Worm (Caenorhabditis elegans): Measurements from ENCODE around the gene K09C6.10.

Gene K09C6.10

DNA sequence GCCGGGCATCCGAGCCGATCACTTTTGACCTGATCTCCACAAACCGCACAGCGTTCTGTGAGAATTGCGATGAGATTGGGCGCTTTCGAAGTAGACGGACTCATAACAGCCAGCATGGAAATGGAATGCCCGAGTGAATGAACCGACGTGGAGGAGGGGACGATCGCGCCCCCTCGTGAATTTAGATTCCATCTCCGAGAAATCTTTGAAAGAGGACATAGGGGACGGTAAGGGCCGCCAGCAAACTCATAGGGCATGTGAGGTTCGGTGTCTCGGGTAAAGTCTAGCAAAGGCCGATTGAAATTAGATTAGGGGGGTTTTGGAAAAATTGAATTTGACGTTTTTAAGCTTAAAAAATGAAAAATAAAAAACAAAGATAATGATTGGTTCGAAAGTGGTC lies 34.7 kb upstream of the K09C6.10 start, which contains the start of gene nhr-270:
TSS of gene nhr-270 (minus strand) at position 257 of the 400 bp plus-strand sequence.
- TF ChIP-seq jun-1 (tag; optimal IDR thresholded peaks at IDR 0.05) (no peak), daf-12 (tag; optimal IDR thresholded peaks at IDR 0.05) (no peak), nhr-25 (tag; optimal IDR thresholded peaks at IDR 0.05) (peak; percentile 0), lin-15B (tag; optimal IDR thresholded peaks at IDR 0.05) (no peak), elt-1 (tag; optimal IDR thresholded peaks at IDR 0.05) (peak; percentile 7), ztf-11 (tag; optimal IDR thresholded peaks at IDR 0.05) (no peak), nfya-1 (tag; optimal IDR thresholded peaks at IDR 0.05; ENCODE audit: insufficient read depth) (no peak), skn-1 (tag; optimal IDR thresholded peaks at IDR 0.05) (no peak), nhr-23 (tag; optimal IDR thresholded peaks at IDR 0.05) (peak; percentile 2), egl-27 (tag; optimal IDR thresholded peaks at IDR 0.05) (no peak), egl-5 (tag; optimal IDR thresholded peaks at IDR 0.05) (no peak), nhr-77 (tag; optimal IDR thresholded peaks at IDR 0.05) (no peak), lsy-12 (tag; optimal IDR thresholded peaks at IDR 0.05) (no peak)

DNA sequence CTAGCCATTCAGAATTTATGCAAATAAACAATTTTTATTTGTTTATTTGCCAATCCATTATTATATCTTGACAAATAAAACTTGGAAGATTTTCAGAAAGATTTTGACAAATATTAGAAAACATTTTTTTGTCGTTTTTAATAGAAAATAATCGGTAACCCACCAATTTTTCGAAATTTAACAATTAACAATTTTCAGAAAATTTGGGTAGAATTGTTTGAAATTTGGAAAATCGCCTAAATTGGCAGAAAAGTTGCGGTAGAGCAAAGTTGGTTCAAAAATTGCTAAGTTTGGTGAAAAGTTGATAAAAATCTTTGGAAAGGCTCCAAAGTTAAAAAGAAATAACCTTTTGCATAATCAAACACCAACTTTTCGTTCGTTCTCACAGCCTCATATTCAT lies 31.0 kb upstream of the K09C6.10 start:
- TF ChIP-seq nhr-11 (tag; optimal IDR thresholded peaks at IDR 0.05) (no peak), nhr-76 (tag; optimal IDR thresholded peaks at IDR 0.05) (no peak), nhr-237 (tag; optimal IDR thresholded peaks at IDR 0.05) (no peak), nhr-43 (tag; optimal IDR thresholded peaks at IDR 0.05; ENCODE audit: poor library complexity, severe bottlenecking) (no peak)

DNA sequence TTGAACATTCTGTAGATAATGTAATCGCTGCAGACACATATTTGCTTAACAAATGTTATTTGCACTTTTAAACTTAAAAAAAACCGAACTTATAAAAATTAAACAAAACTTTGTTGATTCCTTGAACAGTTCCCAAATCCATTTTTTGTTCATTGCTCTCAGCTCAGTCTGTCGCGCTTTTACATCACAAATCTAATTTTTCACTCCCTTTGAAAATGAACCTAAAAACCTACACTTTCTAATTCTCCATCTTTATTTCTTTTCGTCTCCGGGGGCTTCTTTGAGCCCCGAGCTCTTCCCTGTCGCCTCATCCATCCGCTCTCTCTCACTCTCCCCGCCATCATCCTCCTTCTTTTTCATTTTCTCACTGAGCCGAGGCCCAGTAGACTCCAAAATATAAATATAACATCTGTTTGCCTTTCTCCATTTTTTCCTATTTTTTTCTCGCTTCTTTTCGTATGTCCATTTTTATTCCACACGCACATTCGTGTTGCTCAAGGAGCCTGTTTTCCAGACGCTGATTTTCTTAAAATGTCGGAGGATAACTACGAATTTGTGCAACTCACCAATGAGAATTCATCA lies 28.8 kb upstream of the K09C6.10 start, which contains the start of gene R13D11.4:
TSS of gene R13D11.4 (plus strand) at position 532 of the 582 bp plus-strand sequence.
- TF ChIP-seq fkh-10 (GFP tag; optimal IDR thresholded peaks at IDR 0.05) (peak; percentile 30), nfya-1 (tag; optimal IDR thresholded peaks at IDR 0.05; ENCODE audit: insufficient read depth) (peak; percentile 39), hmg-11 (tag; optimal IDR thresholded peaks at IDR 0.05) (peak; percentile 23), pqm-1 (tag; optimal IDR thresholded peaks at IDR 0.05) (no peak)

DNA sequence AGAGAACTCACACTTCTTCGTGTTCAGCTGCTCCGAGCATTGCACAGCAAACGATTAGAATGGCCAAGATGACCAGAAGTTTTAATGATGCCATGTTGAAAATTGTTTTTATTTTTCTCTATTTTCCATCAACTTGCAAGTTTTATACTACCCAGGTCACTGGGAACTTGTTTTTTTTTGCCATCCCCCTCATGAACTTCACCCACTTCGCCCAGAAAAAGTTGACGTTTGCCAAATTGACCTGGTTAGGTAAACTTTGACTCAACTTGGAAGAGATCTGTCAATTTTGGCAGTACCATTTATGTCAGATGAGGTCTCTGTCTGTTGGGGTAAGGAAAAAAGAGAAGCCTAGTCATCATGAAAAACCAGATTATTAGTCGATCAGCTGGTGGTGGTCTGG lies 26.1 kb upstream of the K09C6.10 start, which contains the start of gene R13D11.10:
TSS of gene R13D11.10 (minus strand) at position 101 of the 400 bp plus-strand sequence.
- no peak for TF ChIP-seq tbx-2 (tag; optimal IDR thresholded peaks at IDR 0.05)
- no peak for TF ChIP-seq lin-15B (tag; optimal IDR thresholded peaks at IDR 0.05)
- no peak for TF ChIP-seq nhr-77 (tag; optimal IDR thresholded peaks at IDR 0.05)
- no peak for TF ChIP-seq nhr-67 (tag; optimal IDR thresholded peaks at IDR 0.05)
- TF ChIP-seq unc-39 (tag; optimal IDR thresholded peaks at IDR 0.05), result no peak
- TF ChIP-seq egl-27 (tag; optimal IDR thresholded peaks at IDR 0.05), result no peak
- TF ChIP-seq ceh-82 (tag; optimal IDR thresholded peaks at IDR 0.05), result no peak
- no peak for TF ChIP-seq fos-1 (tag; optimal IDR thresholded peaks at IDR 0.05)
- no peak for TF ChIP-seq nfya-1 (tag; optimal IDR thresholded peaks at IDR 0.05; ENCODE audit: insufficient read depth)
- no peak for TF ChIP-seq lin-39 (tag; optimal IDR thresholded peaks at IDR 0.05)
- TF ChIP-seq hmg-11 (tag; optimal IDR thresholded peaks at IDR 0.05), result no peak

DNA sequence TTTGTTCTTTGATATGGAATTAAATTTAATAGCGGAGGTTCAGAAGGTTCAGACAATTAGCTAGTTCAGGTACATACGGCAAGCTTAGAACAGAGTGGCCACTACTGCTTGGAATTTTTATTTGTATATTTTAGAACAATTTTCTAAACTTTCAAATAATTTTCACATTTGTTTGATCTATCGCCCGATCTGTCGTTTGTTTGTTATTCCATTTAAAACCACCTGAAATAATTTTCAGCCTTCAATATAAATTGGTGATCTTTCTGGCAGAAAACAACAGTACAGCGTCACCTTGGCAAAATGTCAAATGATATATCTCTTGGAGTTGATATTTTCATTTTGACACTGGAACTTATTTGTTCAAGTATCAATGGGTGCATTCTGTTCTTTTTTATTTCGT lies 24.5 kb upstream of the K09C6.10 start, which contains the start of gene R13D11.3:
TSS of gene R13D11.3 (plus strand) at position 301 of the 400 bp plus-strand sequence.
- no peak for TF ChIP-seq egl-27 (tag; optimal IDR thresholded peaks at IDR 0.05)
- TF ChIP-seq elt-1 (tag; optimal IDR thresholded peaks at IDR 0.05), result no peak
- no peak for TF ChIP-seq nhr-23 (tag; optimal IDR thresholded peaks at IDR 0.05)
- TF ChIP-seq nhr-12 (tag; optimal IDR thresholded peaks at IDR 0.05), result no peak
- TF ChIP-seq nhr-67 (tag; optimal IDR thresholded peaks at IDR 0.05), result no peak
- TF ChIP-seq daf-12 (tag; optimal IDR thresholded peaks at IDR 0.05), result no peak
- no peak for TF ChIP-seq fkh-2 (tag; optimal IDR thresholded peaks at IDR 0.05)
- TF ChIP-seq lin-39 (tag; optimal IDR thresholded peaks at IDR 0.05), result no peak
- no peak for TF ChIP-seq ceh-9 (tag; optimal IDR thresholded peaks at IDR 0.05)
- TF ChIP-seq pha-4 (tag; optimal IDR thresholded peaks at IDR 0.05), result no peak
- TF ChIP-seq ceh-82 (tag; optimal IDR thresholded peaks at IDR 0.05), result no peak

DNA sequence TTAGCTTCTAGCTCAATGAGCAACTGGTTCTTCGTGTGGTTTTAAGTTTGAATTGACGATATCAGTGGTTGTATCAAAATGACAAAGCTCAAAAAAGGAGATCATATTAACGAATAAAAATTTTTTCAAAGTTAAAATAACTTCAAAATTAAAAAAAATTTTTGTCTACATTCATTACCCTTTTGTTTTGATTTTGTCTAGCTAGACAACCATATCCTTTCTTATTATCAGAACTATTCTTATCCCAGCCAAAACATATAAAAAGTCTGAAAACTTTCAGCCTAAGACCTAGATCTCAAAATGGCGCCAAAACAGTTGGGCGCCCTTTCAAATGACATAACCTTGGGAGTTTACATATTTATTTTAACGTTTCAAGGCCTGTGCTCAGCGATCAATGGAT lies 22.0 kb upstream of the K09C6.10 start, which contains the start of gene R13D11.1:
TSS of gene R13D11.1 (plus strand) at position 301 of the 400 bp plus-strand sequence.
- no peak for TF ChIP-seq sea-2 (GFP tag; optimal IDR thresholded peaks at IDR 0.05)
- TF ChIP-seq ceh-9 (tag; optimal IDR thresholded peaks at IDR 0.05), result no peak
- no peak for TF ChIP-seq zag-1 (tag; optimal IDR thresholded peaks at IDR 0.05)
- no peak for TF ChIP-seq elt-3 (tag; optimal IDR thresholded peaks at IDR 0.05)
- no peak for TF ChIP-seq lin-39 (tag; optimal IDR thresholded peaks at IDR 0.05)
- no peak for TF ChIP-seq unc-62 (GFP tag; optimal IDR thresholded peaks at IDR 0.05)
- no peak for TF ChIP-seq pha-4 (tag; optimal IDR thresholded peaks at IDR 0.05)
- TF ChIP-seq nhr-12 (tag; optimal IDR thresholded peaks at IDR 0.05), result no peak
- TF ChIP-seq tbx-2 (tag; optimal IDR thresholded peaks at IDR 0.05), result no peak
- TF ChIP-seq ceh-28 (tag; optimal IDR thresholded peaks at IDR 0.05), result no peak
- no peak for TF ChIP-seq nhr-67 (tag; optimal IDR thresholded peaks at IDR 0.05)
- no peak for TF ChIP-seq nhr-28 (tag; optimal IDR thresholded peaks at IDR 0.05)
- TF ChIP-seq hmg-11 (tag; optimal IDR thresholded peaks at IDR 0.05), result no peak
- no peak for TF ChIP-seq nfya-1 (tag; optimal IDR thresholded peaks at IDR 0.05; ENCODE audit: insufficient read depth)
- no peak for TF ChIP-seq ceh-16 (tag; optimal IDR thresholded peaks at IDR 0.05)
- TF ChIP-seq eor-1 (tag; optimal IDR thresholded peaks at IDR 0.05), result no peak
- TF ChIP-seq elt-1 (tag; optimal IDR thresholded peaks at IDR 0.05), result no peak
- no peak for TF ChIP-seq ZK546.5 (tag; optimal IDR thresholded peaks at IDR 0.05)

Data from whole organism, L3 larva.